Fruit fly (Drosophila melanogaster) whole organism, adult: Measurements from ENCODE around the gene jim.

ENCODE experiments used
- CG33017 ChIP-seq: fragments of 200-800 bp; sonication (Bioruptor generic); optimal IDR thresholded peaks from 2 replicates; lab custom pipeline; 2018; ENCODE audit warnings: missing biosample characterization, mild to moderate bottlenecking, missing genetic modification characterization, moderate library complexity
- cic ChIP-seq: fragments of 200-800 bp; sonication (Bioruptor generic); optimal IDR thresholded peaks from 2 replicates; lab custom pipeline; 2017; ENCODE audit warnings: missing biosample characterization, mild to moderate bottlenecking, missing genetic modification characterization, moderate library complexity
- tj ChIP-seq: fragments of 200-800 bp; sonication (Bioruptor generic); optimal IDR thresholded peaks from 3 replicates; lab custom pipeline; 2017; ENCODE audit warnings: missing biosample characterization, mild to moderate bottlenecking, missing genetic modification characterization, moderate library complexity

DNA sequence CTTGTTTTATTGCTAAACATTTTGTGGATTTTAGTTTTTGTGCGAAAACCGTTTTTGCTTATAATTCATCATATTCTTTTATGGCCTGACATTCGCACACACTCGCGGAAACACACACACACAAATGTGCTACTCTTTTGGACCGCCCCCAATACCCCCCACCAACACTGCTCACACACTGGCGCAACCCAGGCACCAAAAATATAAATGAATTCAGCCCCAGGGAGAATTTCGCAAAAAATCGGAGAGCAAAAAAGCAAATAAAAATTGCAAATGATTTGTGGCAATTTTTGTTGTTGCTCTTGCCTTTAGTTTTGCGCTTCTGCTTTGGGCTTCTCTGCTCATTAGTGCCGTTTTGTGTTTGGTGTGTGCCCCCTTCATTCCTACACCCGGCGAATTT, 11.8 kb downstream of the jim start:
- no peak for TF ChIP-seq tj (GFP tag; lab: Kevin White, UChicago)
- TF ChIP-seq CG33017 (tag; lab: Kevin White, UChicago) = no peak
- TF ChIP-seq cic (GFP tag; lab: Kevin White, UChicago) = no peak
